Worm (Caenorhabditis elegans) whole organism, young adult: ENCODE data around the gene T24D3.2.

Experiments used
- D2030.7 ChIP-seq: fragments of 200-800 bp; sonication (Bioruptor generic); IDR thresholded peaks from 2 replicates; pipeline ENCODE4 v1.3.6; 2022; ENCODE audit warnings: missing genetic modification reagents, missing genetic modification characterization, missing compliant biosample characterization
- F22D6.2 ChIP-seq: sonication (generic microtip); optimal IDR thresholded peaks from 2 replicates; lab custom pipeline; 2016; ENCODE audit warnings: mild to moderate bottlenecking, missing genetic modification characterization, missing compliant biosample characterization
- F37B4.10 ChIP-seq: fragments of 200-800 bp; sonication (Bioruptor generic); IDR thresholded peaks from 2 replicates; pipeline ENCODE4 v1.3.6; 2022; ENCODE audit warnings: missing genetic modification characterization, missing compliant biosample characterization
- F49E8.2 ChIP-seq: sonication (generic microtip); optimal IDR thresholded peaks from 3 replicates; lab custom pipeline; 2017; ENCODE audit warnings: missing genetic modification characterization, mild to moderate bottlenecking, missing compliant biosample characterization, antibody characterized with exemption, moderate library complexity; ENCODE audit not compliant: insufficient read depth
- F57A8.1 ChIP-seq: fragments of 200-800 bp; sonication (Bioruptor generic); optimal IDR thresholded peaks from 2 replicates; lab custom pipeline; 2018; ENCODE audit warnings: mild to moderate bottlenecking, missing genetic modification characterization, moderate library complexity, missing compliant biosample characterization
- T07F8.4 ChIP-seq: sonication (generic microtip); optimal IDR thresholded peaks from 2 replicates; lab custom pipeline; 2016; ENCODE audit warnings: mild to moderate bottlenecking, missing genetic modification characterization, moderate library complexity, missing compliant biosample characterization
- Y79H2A.3 ChIP-seq: fragments of 200-800 bp; sonication (Bioruptor generic); conservative IDR thresholded peaks from 2 replicates; pipeline ENCODE4 v1.3.6; 2022; ENCODE audit warnings: missing genetic modification reagents, missing genetic modification characterization, missing compliant biosample characterization
- ZK185.1 ChIP-seq: sonication (generic microtip); optimal IDR thresholded peaks from 2 replicates; lab custom pipeline; 2016; ENCODE audit warnings: mild to moderate bottlenecking, missing genetic modification characterization, missing compliant biosample characterization; ENCODE audit not compliant: poor library complexity, severe bottlenecking
- atf-7 ChIP-seq: sonication (generic microtip); optimal IDR thresholded peaks from 2 replicates; lab custom pipeline; 2017; ENCODE audit warnings: mild to moderate bottlenecking, missing genetic modification characterization, missing compliant biosample characterization
- attf-5 ChIP-seq: fragments of 200-800 bp; sonication (Bioruptor generic); optimal IDR thresholded peaks from 2 replicates; lab custom pipeline; 2018; ENCODE audit warnings: mild to moderate bottlenecking, missing genetic modification characterization, missing compliant biosample characterization
- bed-2 ChIP-seq: fragments of 200-800 bp; sonication (Bioruptor generic); IDR thresholded peaks from 2 replicates; pipeline ENCODE4 v1.3.6; 2022; ENCODE audit warnings: missing genetic modification reagents, missing genetic modification characterization, missing compliant biosample characterization
- cebp-1 ChIP-seq, 2 experiments: fragments of 200-800 bp in 1 of 2; sonication (Bioruptor generic) in 1 of 2; sonication (generic microtip) in 1 of 2; IDR thresholded peaks in 1 of 2; optimal IDR thresholded peaks in 1 of 2; 2 replicates each; pipeline versions ENCODE4 v1.3.6 to Lab custom; 2017 to 2022; ENCODE audit warnings: missing compliant biosample characterization in 2 of 2, missing genetic modification characterization in 2 of 2, mild to moderate bottlenecking in 1 of 2, missing genetic modification reagents in 1 of 2, moderate library complexity in 1 of 2
- ceh-100 ChIP-seq: fragments of 200-800 bp; sonication (Bioruptor generic); IDR thresholded peaks from 2 replicates; pipeline ENCODE4 v1.3.6; 2022; ENCODE audit warnings: missing genetic modification reagents, missing genetic modification characterization, missing compliant biosample characterization
- ceh-27 ChIP-seq: fragments of 200-800 bp; sonication (Bioruptor generic); optimal IDR thresholded peaks from 2 replicates; lab custom pipeline; 2018; ENCODE audit warnings: mild to moderate bottlenecking, missing genetic modification characterization, moderate library complexity, missing compliant biosample characterization
- dpff-1 ChIP-seq: sonication (generic microtip); optimal IDR thresholded peaks from 2 replicates; lab custom pipeline; 2017; ENCODE audit warnings: mild to moderate bottlenecking, missing genetic modification characterization, missing compliant biosample characterization
- egl-18 ChIP-seq: fragments of 200-800 bp; sonication (Bioruptor generic); IDR thresholded peaks from 2 replicates; pipeline ENCODE4 v1.3.6; 2022; ENCODE audit warnings: missing genetic modification reagents, missing genetic modification characterization, missing compliant biosample characterization
- egrh-3 ChIP-seq: fragments of 200-800 bp; sonication (Bioruptor generic); IDR thresholded peaks from 2 replicates; pipeline ENCODE4 v1.3.6; 2022; ENCODE audit warnings: missing genetic modification reagents, missing genetic modification characterization, missing compliant biosample characterization
- hlh-12 ChIP-seq: sonication (generic microtip); optimal IDR thresholded peaks from 2 replicates; lab custom pipeline; 2016; ENCODE audit warnings: missing genetic modification characterization, missing compliant biosample characterization
- hmg-1.2 ChIP-seq: fragments of 200-800 bp; sonication (Bioruptor generic); IDR thresholded peaks from 2 replicates; pipeline ENCODE4 v1.3.6; 2022; ENCODE audit warnings: missing genetic modification reagents, missing genetic modification characterization, missing compliant biosample characterization
- hsf-1 ChIP-seq: fragments of 200-800 bp; sonication (Bioruptor generic); IDR thresholded peaks from 2 replicates; pipeline ENCODE4 v1.3.6; 2022; ENCODE audit warnings: missing genetic modification reagents, missing genetic modification characterization, missing compliant biosample characterization
- lag-1 ChIP-seq: fragments of 200-800 bp; sonication (Bioruptor generic); IDR thresholded peaks from 2 replicates; pipeline ENCODE4 v1.3.6; 2022; ENCODE audit warnings: missing genetic modification reagents, missing genetic modification characterization, missing compliant biosample characterization
- let-526 ChIP-seq: fragments of 200-800 bp; sonication (Bioruptor generic); IDR thresholded peaks from 2 replicates; pipeline ENCODE4 v1.3.6; 2022; ENCODE audit warnings: missing genetic modification reagents, missing genetic modification characterization, missing compliant biosample characterization
- lin-26 ChIP-seq: fragments of 200-800 bp; sonication (Bioruptor generic); IDR thresholded peaks from 2 replicates; pipeline ENCODE4 v1.3.6; 2022; ENCODE audit warnings: missing genetic modification reagents, missing genetic modification characterization, missing compliant biosample characterization
- lsy-27 ChIP-seq: sonication (generic microtip); optimal IDR thresholded peaks from 2 replicates; lab custom pipeline; 2017; ENCODE audit warnings: missing genetic modification characterization, mild to moderate bottlenecking, missing compliant biosample characterization, antibody characterized with exemption, missing genotype, borderline replicate concordance; ENCODE audit not compliant: insufficient read depth
- mel-28 ChIP-seq: sonication (generic microtip); optimal IDR thresholded peaks from 2 replicates; lab custom pipeline; 2016; ENCODE audit warnings: borderline replicate concordance, mild to moderate bottlenecking, missing genetic modification characterization, missing compliant biosample characterization
- mes-4 ChIP-seq: sonication (generic microtip); optimal IDR thresholded peaks from 2 replicates; lab custom pipeline; 2016; ENCODE audit warnings: missing genotype, missing genetic modification characterization, missing compliant biosample characterization
- nfya-1 ChIP-seq: sonication (generic microtip); optimal IDR thresholded peaks from 2 replicates; lab custom pipeline; 2017; ENCODE audit warnings: antibody characterized with exemption, missing compliant biosample characterization, missing genetic modification characterization, borderline replicate concordance; ENCODE audit not compliant: insufficient read depth
- nfya-2 ChIP-seq: fragments of 200-800 bp; sonication (Bioruptor generic); IDR thresholded peaks from 2 replicates; pipeline ENCODE4 v1.3.6; 2022; ENCODE audit warnings: missing genetic modification reagents, missing genetic modification characterization, missing compliant biosample characterization
- nfyb-1 ChIP-seq: fragments of 200-800 bp; sonication (Bioruptor generic); IDR thresholded peaks from 2 replicates; pipeline ENCODE4 v1.3.6; 2022; ENCODE audit warnings: missing genetic modification reagents, missing genetic modification characterization, missing compliant biosample characterization
- nhr-120 ChIP-seq: fragments of 200-800 bp; sonication (Bioruptor generic); IDR thresholded peaks from 2 replicates; pipeline ENCODE4 v1.3.6; 2022; ENCODE audit warnings: missing genetic modification characterization, missing compliant biosample characterization
- nhr-90 ChIP-seq: sonication (generic microtip); optimal IDR thresholded peaks from 2 replicates; lab custom pipeline; 2016; ENCODE audit warnings: missing genotype, mild to moderate bottlenecking, missing genetic modification characterization, missing compliant biosample characterization
- pha-4 ChIP-seq: fragments of 150-350 bp; sonication (generic microtip); optimal IDR thresholded peaks from 2 replicates; lab custom pipeline; 2014; ENCODE audit warnings: missing biosample characterization, missing genetic modification reagents, missing genetic modification characterization
- repo-1 ChIP-seq: sonication (generic microtip); optimal IDR thresholded peaks from 2 replicates; lab custom pipeline; 2017; ENCODE audit warnings: mild to moderate bottlenecking, missing genetic modification characterization, missing compliant biosample characterization
- snpc-1.3 ChIP-seq: sonication (generic microtip); optimal IDR thresholded peaks from 2 replicates; lab custom pipeline; 2017; ENCODE audit warnings: missing genetic modification characterization, mild to moderate bottlenecking, missing compliant biosample characterization, antibody characterized with exemption, moderate library complexity, missing genotype, missing genetic modification reagents; ENCODE audit not compliant: insufficient read depth
- sptf-2 ChIP-seq: fragments of 200-800 bp; sonication (Bioruptor generic); optimal IDR thresholded peaks from 2 replicates; lab custom pipeline; 2018; ENCODE audit warnings: mild to moderate bottlenecking, missing genetic modification characterization, missing compliant biosample characterization
- zfh-2 ChIP-seq: fragments of 200-800 bp; sonication (Bioruptor generic); conservative IDR thresholded peaks from 2 replicates; pipeline ENCODE4 v1.3.6; 2022; ENCODE audit warnings: missing genetic modification reagents, missing genetic modification characterization, missing compliant biosample characterization
- ztf-3 ChIP-seq: fragments of 200-800 bp; sonication (Bioruptor generic); optimal IDR thresholded peaks from 2 replicates; lab custom pipeline; 2018; ENCODE audit warnings: mild to moderate bottlenecking, missing genetic modification characterization, missing compliant biosample characterization

Gene T24D3.2

ce11 chrX:12404729-12405128 is 20.8 kb upstream of the T24D3.2 start:
- TF ChIP-seq lag-1 (GFP tag; lab: Robert Waterston, UW), result no peak
- TF ChIP-seq let-526 (GFP tag; lab: Robert Waterston, UW), result no peak; the same call in 1 of the 2 replicates
- no peak for TF ChIP-seq nhr-90 (tag; lab: Kevin White, UChicago)
- no peak for TF ChIP-seq mes-4 (tag; lab: Kevin White, UChicago)
- no peak for TF ChIP-seq hlh-12 (tag; lab: Kevin White, UChicago)
- no peak for TF ChIP-seq cebp-1 (GFP tag; IDR thresholded peaks at IDR 0.05; lab: Robert Waterston, UW)
- TF ChIP-seq cebp-1 (tag; optimal IDR thresholded peaks at IDR 0.05; lab: Kevin White, UChicago), result no peak
- no peak for TF ChIP-seq nhr-120
- no peak for TF ChIP-seq attf-5
- TF ChIP-seq nfya-2 (GFP tag; lab: Robert Waterston, UW), result no peak

DNA sequence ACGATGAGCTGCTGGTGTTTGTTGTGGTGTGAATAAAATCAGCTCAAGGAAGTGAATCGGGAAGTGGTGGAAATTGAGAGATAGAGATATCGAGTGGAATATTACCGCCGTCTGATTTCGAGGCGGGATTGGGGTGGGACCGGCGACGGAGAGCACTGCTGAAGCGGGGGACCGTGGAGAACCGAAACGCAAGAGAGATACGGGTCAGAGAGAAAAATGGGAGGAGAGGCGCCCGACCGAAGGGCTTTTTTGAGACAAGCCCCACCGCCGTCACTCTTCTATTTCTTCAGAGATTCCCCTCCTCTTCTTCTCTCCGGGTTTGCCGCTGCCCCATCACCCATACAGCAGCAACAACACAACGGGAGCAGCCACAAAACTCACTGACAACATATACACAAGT is 19.5 kb upstream of the T24D3.2 start:
- TF ChIP-seq bed-2 (GFP tag; lab: Robert Waterston, UW) (no peak), ZK185.1 (tag; lab: Kevin White, UChicago) (no peak), zfh-2 (GFP tag; lab: Robert Waterston, UW) (peak; percentile 81), hsf-1 (GFP tag; lab: Robert Waterston, UW) (no peak), D2030.7 (no peak), egrh-3 (GFP tag; lab: Robert Waterston, UW) (peak; percentile 53; the same call in 1 of the 2 replicates), lin-26 (GFP tag; lab: Robert Waterston, UW) (no peak), snpc-1.3 (tag; lab: Kevin White, UChicago) (no peak)
- TF ChIP-seq, all 124 proteins: peak for 2

DNA sequence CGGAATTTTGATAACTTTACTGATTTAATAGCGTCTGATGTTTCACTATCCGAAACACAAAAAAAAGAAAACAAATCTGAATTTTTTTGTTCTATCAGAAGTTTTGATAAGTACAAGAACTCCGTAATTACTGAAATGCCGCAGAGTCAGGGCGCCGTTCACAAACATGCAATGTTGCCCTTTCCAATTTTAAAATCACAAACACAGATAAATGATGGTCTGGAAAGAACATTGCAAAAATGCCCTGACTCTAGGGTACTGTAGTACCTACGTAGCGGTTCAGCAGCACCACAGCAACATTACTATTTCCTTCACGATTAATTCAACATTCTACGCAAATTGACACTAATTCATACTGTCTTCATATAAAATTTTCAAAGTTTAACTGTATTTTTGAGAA is 18.9 kb upstream of the T24D3.2 start:
- TF ChIP-seq F22D6.2 (no peak), egl-18 (GFP tag; lab: Robert Waterston, UW) (no peak), sptf-2 (GFP tag; lab: Kevin White, UChicago) (no peak), F37B4.10 (GFP tag; lab: Robert Waterston, UW) (no peak), repo-1 (tag; lab: Kevin White, UChicago) (no peak), atf-7 (tag; lab: Kevin White, UChicago) (no peak), let-526 (GFP tag; lab: Robert Waterston, UW) (no peak), T07F8.4 (tag; lab: Kevin White, UChicago) (no peak), nfya-1 (tag; lab: Kevin White, UChicago) (no peak), ztf-3 (GFP tag; lab: Kevin White, UChicago) (no peak), Y79H2A.3 (GFP tag; lab: Robert Waterston, UW) (no peak)

- TF ChIP-seq zfh-2 (GFP tag; lab: Robert Waterston, UW), result peak; percentile 69
- no peak for TF ChIP-seq nfyb-1 (GFP tag; lab: Robert Waterston, UW)
Measured at ce11 chrX:12407297-12407696, 18.2 kb upstream of the T24D3.2 start.

ce11 chrX:12413941-12414340 is 11.6 kb upstream of the T24D3.2 start, which contains the start of gene lin-2:
TSS of gene lin-2 (minus strand) at chrX:12414041.
- TF ChIP-seq ceh-100 (GFP tag; lab: Robert Waterston, UW) (no peak), egrh-3 (GFP tag; lab: Robert Waterston, UW) (no peak), sptf-2 (GFP tag; lab: Kevin White, UChicago) (no peak), lsy-27 (no peak), hmg-1.2 (no peak), mel-28 (tag; lab: Kevin White, UChicago) (no peak), pha-4 (tag; lab: Kevin White, UChicago) (no peak), dpff-1 (no peak), F22D6.2 (no peak), nhr-120 (no peak), ceh-27 (GFP tag; lab: Kevin White, UChicago) (no peak), F49E8.2 (tag; lab: Kevin White, UChicago) (no peak), F57A8.1 (no peak)
